Worm (Caenorhabditis elegans): ENCODE results near the gene ebax-1.

DNA sequence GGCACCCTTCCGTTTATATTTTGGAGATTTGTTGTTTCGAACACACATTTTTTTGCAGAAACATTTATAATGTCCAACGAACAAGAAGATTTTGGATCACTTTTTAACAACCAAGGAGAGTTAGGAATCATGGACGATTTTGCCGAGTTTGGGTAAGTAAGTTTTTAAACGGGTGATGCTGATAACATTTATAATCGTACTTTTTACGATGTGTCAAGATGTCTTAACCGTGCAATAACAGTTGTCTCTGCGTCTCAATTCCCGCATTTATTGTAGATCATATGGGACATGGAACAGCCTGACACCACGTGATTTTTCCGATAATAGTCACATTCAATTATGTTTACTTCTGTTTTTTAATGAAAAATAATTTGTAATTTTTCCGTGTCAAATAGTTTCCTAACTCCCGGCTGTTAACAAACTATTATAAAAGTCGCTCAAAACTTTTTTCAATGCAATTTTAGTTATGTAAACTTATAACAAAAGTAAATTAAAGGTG, 36.1 kb upstream of the ebax-1 start, which contains the start of gene daf-14:
- TF ChIP-seq elt-3 (tag; optimal IDR thresholded peaks at IDR 0.05): peak in 2 of 6 experiments; percentile 4 to 36
- no peak for TF ChIP-seq nhr-76 (tag; optimal IDR thresholded peaks at IDR 0.05)
- no peak for TF ChIP-seq zip-4 (GFP tag; optimal IDR thresholded peaks at IDR 0.05)
- TF ChIP-seq nhr-77 (tag; optimal IDR thresholded peaks at IDR 0.05): no peak

Measured in whole organism, L1 larva.